Worm (Caenorhabditis elegans): ENCODE results near the gene E02C12.10.

The E02C12.10 gene

DNA sequence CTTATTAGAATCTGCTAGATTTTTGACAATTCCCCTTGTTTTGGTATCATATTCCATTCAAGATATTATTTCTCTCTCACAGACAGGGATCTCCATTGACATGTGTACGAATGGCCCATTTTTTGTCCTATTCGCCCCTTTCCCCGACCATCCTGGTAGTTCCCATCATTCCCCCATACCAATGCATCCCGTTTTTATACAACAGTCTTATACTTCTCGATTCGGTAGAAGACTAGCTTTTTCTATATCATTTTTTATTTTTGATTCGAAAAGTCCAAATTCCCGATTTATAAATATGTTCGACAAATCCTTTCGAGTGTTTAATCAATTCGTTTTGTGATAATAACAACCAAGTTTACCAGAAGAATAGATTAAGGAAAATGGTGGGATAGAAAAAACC lies 51.3 kb downstream of the E02C12.10 start:
- TF ChIP-seq tbx-7 (tag; optimal IDR thresholded peaks at IDR 0.05) (no peak), syd-9 (tag; optimal IDR thresholded peaks at IDR 0.05) (no peak), fkh-10 (GFP tag; optimal IDR thresholded peaks at IDR 0.05) (no peak), ceh-14 (tag; optimal IDR thresholded peaks at IDR 0.05) (no peak), pha-4 (tag; optimal IDR thresholded peaks at IDR 0.05) (no peak), che-1 (tag; optimal IDR thresholded peaks at IDR 0.05) (no peak), T23F11.4 (GFP tag; optimal IDR thresholded peaks at IDR 0.05) (no peak), pha-2 (tag; optimal IDR thresholded peaks at IDR 0.05) (no peak), unc-3 (GFP tag; conservative IDR thresholded peaks at IDR 0.05) (no peak), unc-3 (tag; optimal IDR thresholded peaks at IDR 0.05) (no peak), hlh-30 (tag; optimal IDR thresholded peaks at IDR 0.05; ENCODE audit: insufficient read depth) (no peak)
